Worm (Caenorhabditis elegans) whole organism, young adult: ENCODE measurements around the gene zer-1.

Experiments
- C06A6.2 ChIP-seq: fragments of 200-800 bp; sonication (Bioruptor generic); conservative IDR thresholded peaks from 2 replicates; pipeline ENCODE4 v1.3.6; 2022; ENCODE audit warnings: missing genetic modification characterization, missing compliant biosample characterization
- D2030.7 ChIP-seq: fragments of 200-800 bp; sonication (Bioruptor generic); IDR thresholded peaks from 2 replicates; pipeline ENCODE4 v1.3.6; 2022; ENCODE audit warnings: missing genetic modification reagents, missing genetic modification characterization, missing compliant biosample characterization
- F10E7.11 ChIP-seq: sonication (generic microtip); optimal IDR thresholded peaks from 2 replicates; lab custom pipeline; 2017; ENCODE audit warnings: mild to moderate bottlenecking, missing genetic modification characterization, moderate library complexity, missing compliant biosample characterization
- F52B5.7 ChIP-seq: sonication (generic microtip); optimal IDR thresholded peaks from 2 replicates; lab custom pipeline; 2016; ENCODE audit warnings: mild to moderate bottlenecking, missing genetic modification characterization, missing compliant biosample characterization
- F57A8.1 ChIP-seq: fragments of 200-800 bp; sonication (Bioruptor generic); optimal IDR thresholded peaks from 2 replicates; lab custom pipeline; 2018; ENCODE audit warnings: mild to moderate bottlenecking, missing genetic modification characterization, moderate library complexity, missing compliant biosample characterization
- T07F8.4 ChIP-seq: sonication (generic microtip); optimal IDR thresholded peaks from 2 replicates; lab custom pipeline; 2016; ENCODE audit warnings: mild to moderate bottlenecking, missing genetic modification characterization, moderate library complexity, missing compliant biosample characterization
- T26A5.8 ChIP-seq: sonication (generic microtip); optimal IDR thresholded peaks from 2 replicates; lab custom pipeline; 2016; ENCODE audit warnings: missing genetic modification characterization, missing compliant biosample characterization
- atf-7 ChIP-seq: sonication (generic microtip); optimal IDR thresholded peaks from 2 replicates; lab custom pipeline; 2017; ENCODE audit warnings: mild to moderate bottlenecking, missing genetic modification characterization, missing compliant biosample characterization
- attf-5 ChIP-seq: fragments of 200-800 bp; sonication (Bioruptor generic); optimal IDR thresholded peaks from 2 replicates; lab custom pipeline; 2018; ENCODE audit warnings: mild to moderate bottlenecking, missing genetic modification characterization, missing compliant biosample characterization
- bed-1 ChIP-seq: fragments of 200-800 bp; sonication (Bioruptor generic); IDR thresholded peaks from 2 replicates; pipeline ENCODE4 v1.3.6; 2022; ENCODE audit warnings: missing genetic modification reagents, missing genetic modification characterization, missing compliant biosample characterization
- ccch-3 ChIP-seq: fragments of 200-800 bp; sonication (Bioruptor generic); optimal IDR thresholded peaks from 2 replicates; lab custom pipeline; 2018; ENCODE audit warnings: mild to moderate bottlenecking, missing genetic modification characterization, missing compliant biosample characterization
- cebp-1 ChIP-seq, 2 experiments: fragments of 200-800 bp in 1 of 2; sonication (Bioruptor generic) in 1 of 2; sonication (generic microtip) in 1 of 2; IDR thresholded peaks in 1 of 2; optimal IDR thresholded peaks in 1 of 2; 2 replicates each; pipeline versions ENCODE4 v1.3.6 to Lab custom; 2017 to 2022; ENCODE audit warnings: missing compliant biosample characterization in 2 of 2, missing genetic modification characterization in 2 of 2, mild to moderate bottlenecking in 1 of 2, missing genetic modification reagents in 1 of 2, moderate library complexity in 1 of 2
- ceh-100 ChIP-seq: fragments of 200-800 bp; sonication (Bioruptor generic); IDR thresholded peaks from 2 replicates; pipeline ENCODE4 v1.3.6; 2022; ENCODE audit warnings: missing genetic modification reagents, missing genetic modification characterization, missing compliant biosample characterization
- ceh-40 ChIP-seq: fragments of 200-800 bp; sonication (Bioruptor generic); IDR thresholded peaks from 2 replicates; pipeline ENCODE4 v1.3.6; 2022; ENCODE audit warnings: missing genetic modification characterization, missing compliant biosample characterization
- dox-1 ChIP-seq: fragments of 200-800 bp; sonication (Bioruptor generic); IDR thresholded peaks from 2 replicates; pipeline ENCODE4 v1.3.6; 2022; ENCODE audit warnings: missing genetic modification reagents, missing genetic modification characterization, missing compliant biosample characterization
- dpff-1 ChIP-seq: sonication (generic microtip); optimal IDR thresholded peaks from 2 replicates; lab custom pipeline; 2017; ENCODE audit warnings: mild to moderate bottlenecking, missing genetic modification characterization, missing compliant biosample characterization
- egrh-3 ChIP-seq: fragments of 200-800 bp; sonication (Bioruptor generic); IDR thresholded peaks from 2 replicates; pipeline ENCODE4 v1.3.6; 2022; ENCODE audit warnings: missing genetic modification reagents, missing genetic modification characterization, missing compliant biosample characterization
- fkh-3 ChIP-seq: sonication (generic microtip); optimal IDR thresholded peaks from 2 replicates; lab custom pipeline; 2016; ENCODE audit warnings: mild to moderate bottlenecking, missing genetic modification characterization, missing compliant biosample characterization
- him-1 ChIP-seq: sonication (generic microtip); optimal IDR thresholded peaks from 2 replicates; lab custom pipeline; 2016; ENCODE audit warnings: missing genotype, missing genetic modification reagents, missing genetic modification characterization, missing compliant biosample characterization
- hmg-1.2 ChIP-seq: fragments of 200-800 bp; sonication (Bioruptor generic); IDR thresholded peaks from 2 replicates; pipeline ENCODE4 v1.3.6; 2022; ENCODE audit warnings: missing genetic modification reagents, missing genetic modification characterization, missing compliant biosample characterization
- hmg-20 ChIP-seq: fragments of 200-800 bp; sonication (Bioruptor generic); IDR thresholded peaks from 2 replicates; pipeline ENCODE4 v1.3.6; 2022; ENCODE audit warnings: missing genetic modification reagents, missing genetic modification characterization, missing compliant biosample characterization
- lag-1 ChIP-seq: fragments of 200-800 bp; sonication (Bioruptor generic); IDR thresholded peaks from 2 replicates; pipeline ENCODE4 v1.3.6; 2022; ENCODE audit warnings: missing genetic modification reagents, missing genetic modification characterization, missing compliant biosample characterization
- lin-26 ChIP-seq: fragments of 200-800 bp; sonication (Bioruptor generic); IDR thresholded peaks from 2 replicates; pipeline ENCODE4 v1.3.6; 2022; ENCODE audit warnings: missing genetic modification reagents, missing genetic modification characterization, missing compliant biosample characterization
- lin-40 ChIP-seq: sonication (generic microtip); optimal IDR thresholded peaks from 2 replicates; lab custom pipeline; 2016; ENCODE audit warnings: missing genetic modification characterization, mild to moderate bottlenecking, missing compliant biosample characterization, missing genotype, missing genetic modification reagents
- lir-1 ChIP-seq: fragments of 200-800 bp; sonication (Bioruptor generic); conservative IDR thresholded peaks from 2 replicates; pipeline ENCODE4 v1.3.6; 2022; ENCODE audit warnings: missing genetic modification reagents, missing genetic modification characterization, missing compliant biosample characterization
- mcd-1 ChIP-seq: fragments of 200-800 bp; sonication (Bioruptor generic); IDR thresholded peaks from 2 replicates; pipeline ENCODE4 v1.3.6; 2022; ENCODE audit warnings: missing genetic modification reagents, missing genetic modification characterization, missing compliant biosample characterization
- mes-4 ChIP-seq: sonication (generic microtip); optimal IDR thresholded peaks from 2 replicates; lab custom pipeline; 2016; ENCODE audit warnings: missing genotype, missing genetic modification characterization, missing compliant biosample characterization
- nfya-1 ChIP-seq: sonication (generic microtip); optimal IDR thresholded peaks from 2 replicates; lab custom pipeline; 2017; ENCODE audit warnings: antibody characterized with exemption, missing compliant biosample characterization, missing genetic modification characterization, borderline replicate concordance; ENCODE audit not compliant: insufficient read depth
- nhr-120 ChIP-seq: fragments of 200-800 bp; sonication (Bioruptor generic); IDR thresholded peaks from 2 replicates; pipeline ENCODE4 v1.3.6; 2022; ENCODE audit warnings: missing genetic modification characterization, missing compliant biosample characterization
- nhr-27 ChIP-seq: fragments of 200-800 bp; sonication (Bioruptor generic); optimal IDR thresholded peaks from 2 replicates; lab custom pipeline; 2018; ENCODE audit warnings: mild to moderate bottlenecking, missing genetic modification characterization, moderate library complexity, missing compliant biosample characterization
- nhr-80 ChIP-seq: sonication (generic microtip); optimal IDR thresholded peaks from 2 replicates; lab custom pipeline; 2016; ENCODE audit warnings: missing genetic modification characterization, missing compliant biosample characterization
- pha-4 ChIP-seq: fragments of 150-350 bp; sonication (generic microtip); optimal IDR thresholded peaks from 2 replicates; lab custom pipeline; 2014; ENCODE audit warnings: missing biosample characterization, missing genetic modification reagents, missing genetic modification characterization
- snpc-4 ChIP-seq, 5 experiments: fragments of 150-350 bp in 1 of 5; sonication (generic microtip) in 4 of 5; optimal IDR thresholded peaks; 2 replicates each; lab custom pipeline; 2014 to 2018; ENCODE audit warnings: missing genetic modification characterization in 5 of 5, missing biosample characterization in 3 of 5, antibody characterized with exemption in 2 of 5, mild to moderate bottlenecking in 2 of 5, missing compliant biosample characterization in 2 of 5, missing genotype in 2 of 5, moderate library complexity in 2 of 5, missing genetic modification reagents in 1 of 5
- somi-1 ChIP-seq: fragments of 200-800 bp; sonication (Bioruptor generic); optimal IDR thresholded peaks from 2 replicates; lab custom pipeline; 2018; ENCODE audit warnings: mild to moderate bottlenecking, missing genetic modification characterization, missing compliant biosample characterization
- tbp1 ChIP-seq: fragments of 200-800 bp; sonication (Bioruptor generic); optimal IDR thresholded peaks from 2 replicates; lab custom pipeline; 2018; ENCODE audit warnings: mild to moderate bottlenecking, missing genetic modification characterization, missing compliant biosample characterization
- unc-130 ChIP-seq: sonication (generic microtip); optimal IDR thresholded peaks from 2 replicates; lab custom pipeline; 2016; ENCODE audit warnings: missing genetic modification reagents, missing genetic modification characterization, missing compliant biosample characterization
- xnd-1 ChIP-seq: sonication (generic microtip); optimal IDR thresholded peaks from 2 replicates; lab custom pipeline; 2016; ENCODE audit warnings: missing genotype, missing genetic modification reagents, missing genetic modification characterization, missing compliant biosample characterization
- zfh-2 ChIP-seq: fragments of 200-800 bp; sonication (Bioruptor generic); conservative IDR thresholded peaks from 2 replicates; pipeline ENCODE4 v1.3.6; 2022; ENCODE audit warnings: missing genetic modification reagents, missing genetic modification characterization, missing compliant biosample characterization
- ztf-18 ChIP-seq: sonication (generic microtip); optimal IDR thresholded peaks from 2 replicates; lab custom pipeline; 2016; ENCODE audit warnings: missing genotype, mild to moderate bottlenecking, missing genetic modification characterization, missing compliant biosample characterization

zer-1 gene

ce11 chrIII:844577-844976 is 42.0 kb downstream of the zer-1 start:
- no peak for TF ChIP-seq lin-40 (tag; lab: Kevin White, UChicago)
- no peak for TF ChIP-seq ceh-100 (GFP tag; lab: Robert Waterston, UW)
- no peak for TF ChIP-seq ccch-3
- TF ChIP-seq C06A6.2 = no peak
- TF ChIP-seq dpff-1 (tag; lab: Kevin White, UChicago) = no peak
- no peak for TF ChIP-seq xnd-1 (tag; lab: Kevin White, UChicago)

DNA sequence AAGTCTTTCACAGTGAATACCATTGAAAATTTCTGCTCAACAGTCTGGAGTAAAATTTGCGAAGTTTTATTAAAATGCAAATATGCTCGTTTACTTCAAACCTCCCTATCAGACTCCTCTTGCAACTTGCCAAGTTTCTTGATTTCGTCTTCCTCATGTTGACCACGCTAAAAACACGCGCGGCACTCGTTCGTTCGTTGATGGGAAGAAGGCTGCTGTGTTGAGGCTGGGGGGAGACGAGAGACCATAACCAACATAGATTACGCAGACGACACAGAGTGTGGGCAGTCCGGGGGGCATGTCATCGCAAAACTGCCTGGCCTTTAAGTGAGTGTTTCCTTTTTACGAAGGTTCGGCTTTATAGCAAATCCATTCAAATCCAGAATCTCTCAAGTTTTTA is 42.6 kb downstream of the zer-1 start:
- TF ChIP-seq attf-5 (GFP tag; lab: Kevin White, UChicago) (peak; percentile 42), nhr-80 (tag; lab: Kevin White, UChicago) (peak; percentile 49), pha-4 (tag; lab: Kevin White, UChicago) (no peak), dpff-1 (tag; lab: Kevin White, UChicago) (no peak), him-1 (tag; lab: Kevin White, UChicago) (no peak), cebp-1 (GFP tag; IDR thresholded peaks at IDR 0.05; lab: Robert Waterston, UW) (no peak), cebp-1 (tag; optimal IDR thresholded peaks at IDR 0.05; lab: Kevin White, UChicago) (peak; percentile 36), somi-1 (GFP tag; lab: Kevin White, UChicago) (no peak), bed-1 (GFP tag; lab: Robert Waterston, UW) (no peak), F57A8.1 (GFP tag; lab: Kevin White, UChicago) (no peak), egrh-3 (GFP tag; lab: Robert Waterston, UW) (no peak), T07F8.4 (tag; lab: Kevin White, UChicago) (no peak), lir-1 (no peak), F10E7.11 (tag; lab: Kevin White, UChicago) (no peak), hmg-20 (GFP tag; lab: Robert Waterston, UW) (no peak), dox-1 (GFP tag; lab: Robert Waterston, UW) (0 out of 2 replicates have a peak, but pooled peaks have one; percentile 23), snpc-4 (GFP tag; optimal IDR thresholded peaks at IDR 0.05; lab: Kevin White, UChicago) (no peak), snpc-4 (tag; optimal IDR thresholded peaks at IDR 0.05; lab: Kevin White, UChicago) (peak in 1 of 4 experiments; percentile 22), mes-4 (tag; lab: Kevin White, UChicago) (no peak), lag-1 (GFP tag; lab: Robert Waterston, UW) (no peak), nfya-1 (no peak), unc-130 (no peak), D2030.7 (GFP tag; lab: Robert Waterston, UW) (no peak), ceh-40 (no peak), mcd-1 (peak; percentile 51), T26A5.8 (tag; lab: Kevin White, UChicago) (no peak), nhr-120 (no peak), hmg-1.2 (GFP tag; lab: Robert Waterston, UW) (peak; percentile 31; the same call in 1 of the 2 replicates), atf-7 (no peak), tbp1 (GFP tag; lab: Kevin White, UChicago) (no peak), lin-26 (0 out of 2 replicates have a peak, but pooled peaks have one; percentile 20), zfh-2 (GFP tag; lab: Robert Waterston, UW) (peak; percentile 50), ztf-18 (no peak), nhr-27 (no peak), F52B5.7 (tag; lab: Kevin White, UChicago) (no peak), fkh-3 (tag; lab: Kevin White, UChicago) (no peak)
- TF ChIP-seq, all 124 proteins: peak for 9
